Worm (Caenorhabditis elegans) whole organism, L3 larva: ENCODE measurements around the gene C05A2.4.

Experiments used
- ZK546.5 ChIP-seq: sonication (generic microtip); optimal IDR thresholded peaks from 2 replicates; lab custom pipeline; 2017; ENCODE audit warnings: missing biosample characterization, missing genetic modification characterization
- aly-2 ChIP-seq: fragments of 150-350 bp; optimal IDR thresholded peaks from 2 replicates; lab custom pipeline; 2014; ENCODE audit warnings: missing biosample characterization, missing genetic modification characterization
- ama-1 ChIP-seq: fragments of 150-350 bp; optimal IDR thresholded peaks from 2 replicates; lab custom pipeline; 2018
- ceh-16 ChIP-seq: sonication (generic microtip); optimal IDR thresholded peaks from 2 replicates; lab custom pipeline; 2017; ENCODE audit warnings: missing biosample characterization, missing genetic modification characterization
- ceh-9 ChIP-seq: sonication (generic microtip); optimal IDR thresholded peaks from 2 replicates; lab custom pipeline; 2018; ENCODE audit warnings: missing biosample characterization, missing genetic modification characterization
- daf-12 ChIP-seq: fragments of 150-350 bp; optimal IDR thresholded peaks from 2 replicates; lab custom pipeline; 2014; ENCODE audit warnings: missing biosample characterization, missing genetic modification reagents, missing genetic modification characterization
- egl-27 ChIP-seq: sonication (generic microtip); optimal IDR thresholded peaks from 4 replicates; lab custom pipeline; 2017; ENCODE audit warnings: missing biosample characterization, missing genetic modification reagents, missing genetic modification characterization
- egl-5 ChIP-seq: fragments of 150-350 bp; optimal IDR thresholded peaks from 2 replicates; lab custom pipeline; 2017; ENCODE audit warnings: missing biosample characterization, missing genetic modification reagents, missing genetic modification characterization, inconsistent platforms
- elt-1 ChIP-seq: fragments of 150-350 bp; optimal IDR thresholded peaks from 2 replicates; lab custom pipeline; 2014; ENCODE audit warnings: missing biosample characterization, missing genetic modification characterization
- elt-2 ChIP-seq: sonication (generic microtip); optimal IDR thresholded peaks from 2 replicates; lab custom pipeline; 2016; ENCODE audit warnings: missing genetic modification reagents, mild to moderate bottlenecking, missing genetic modification characterization, missing compliant biosample characterization
- elt-3 ChIP-seq, 3 experiments: fragments of 150-350 bp in 1 of 3; sonication (generic microtip) in 2 of 3; optimal IDR thresholded peaks; 2 replicates in 2 of 3; 4 replicates in 1 of 3; lab custom pipeline; 2014 to 2017; ENCODE audit warnings: missing biosample characterization in 3 of 3, missing genetic modification characterization in 3 of 3
- eor-1 ChIP-seq, 2 experiments: fragments of 150-350 bp; optimal IDR thresholded peaks; 2 replicates each; lab custom pipeline; 2014 to 2018; ENCODE audit warnings: missing biosample characterization in 2 of 2, missing genetic modification characterization in 2 of 2
- fkh-10 ChIP-seq: sonication (generic microtip); optimal IDR thresholded peaks from 2 replicates; lab custom pipeline; 2017; ENCODE audit warnings: missing biosample characterization, missing genetic modification reagents, missing genetic modification characterization
- fkh-2 ChIP-seq: fragments of 150-350 bp; optimal IDR thresholded peaks from 2 replicates; lab custom pipeline; 2014; ENCODE audit warnings: missing biosample characterization, missing genetic modification reagents, missing genetic modification characterization
- fos-1 ChIP-seq: fragments of 150-350 bp; optimal IDR thresholded peaks from 2 replicates; lab custom pipeline; 2014; ENCODE audit warnings: missing biosample characterization, missing genetic modification characterization
- hmg-11 ChIP-seq: sonication (generic microtip); optimal IDR thresholded peaks from 2 replicates; lab custom pipeline; 2016; ENCODE audit warnings: missing genetic modification characterization, missing compliant biosample characterization
- jun-1 ChIP-seq: fragments of 150-350 bp; optimal IDR thresholded peaks from 2 replicates; lab custom pipeline; 2014; ENCODE audit warnings: missing biosample characterization, missing genetic modification reagents, missing genetic modification characterization
- lin-39 ChIP-seq: fragments of 150-350 bp; optimal IDR thresholded peaks from 2 replicates; lab custom pipeline; 2018; ENCODE audit warnings: missing biosample characterization, missing genetic modification reagents, missing genetic modification characterization
- mml-1 ChIP-seq: fragments of 150-350 bp; sonication (generic microtip); optimal IDR thresholded peaks from 3 replicates; lab custom pipeline; 2014; ENCODE audit warnings: missing biosample characterization, missing genetic modification characterization
- nhr-23 ChIP-seq: fragments of 150-350 bp; optimal IDR thresholded peaks from 2 replicates; lab custom pipeline; 2014; ENCODE audit warnings: missing biosample characterization, missing genetic modification reagents, missing genetic modification characterization
- nhr-237 ChIP-seq: fragments of 150-350 bp; optimal IDR thresholded peaks from 2 replicates; lab custom pipeline; 2014; ENCODE audit warnings: missing biosample characterization, missing genetic modification characterization
- nhr-25 ChIP-seq: sonication (generic microtip); optimal IDR thresholded peaks from 2 replicates; lab custom pipeline; 2017; ENCODE audit warnings: missing biosample characterization, missing genetic modification characterization
- nhr-43 ChIP-seq: sonication (generic microtip); optimal IDR thresholded peaks from 2 replicates; lab custom pipeline; 2016; ENCODE audit warnings: mild to moderate bottlenecking, missing genetic modification characterization, missing compliant biosample characterization; ENCODE audit not compliant: poor library complexity, severe bottlenecking
- nhr-67 ChIP-seq: fragments of 150-350 bp; optimal IDR thresholded peaks from 2 replicates; lab custom pipeline; 2014; ENCODE audit warnings: missing biosample characterization, missing genetic modification characterization
- nhr-76 ChIP-seq: fragments of 150-350 bp; sonication (generic microtip); optimal IDR thresholded peaks from 5 replicates; lab custom pipeline; 2014; ENCODE audit warnings: missing biosample characterization, missing genetic modification characterization
- pha-4 ChIP-seq: fragments of 150-350 bp; optimal IDR thresholded peaks from 2 replicates; lab custom pipeline; 2014; ENCODE audit warnings: missing biosample characterization, missing genetic modification reagents, missing genetic modification characterization
- pqm-1 ChIP-seq: fragments of 150-350 bp; optimal IDR thresholded peaks from 2 replicates; lab custom pipeline; 2017; ENCODE audit warnings: missing biosample characterization, missing genetic modification characterization, inconsistent platforms
- sea-2 ChIP-seq: fragments of 150-350 bp; sonication (generic microtip); optimal IDR thresholded peaks from 4 replicates; lab custom pipeline; 2014; ENCODE audit warnings: missing biosample characterization, missing genetic modification reagents, missing genetic modification characterization
- skn-1 ChIP-seq: fragments of 150-350 bp; optimal IDR thresholded peaks from 2 replicates; lab custom pipeline; 2014; ENCODE audit warnings: missing biosample characterization, missing genetic modification characterization
- snpc-4 ChIP-seq: fragments of 150-350 bp; optimal IDR thresholded peaks from 2 replicates; lab custom pipeline; 2014; ENCODE audit warnings: missing biosample characterization, missing genetic modification characterization
- tbx-2 ChIP-seq: sonication (generic microtip); optimal IDR thresholded peaks from 2 replicates; lab custom pipeline; 2016; ENCODE audit warnings: mild to moderate bottlenecking, missing genetic modification characterization, missing compliant biosample characterization
- unc-39 ChIP-seq: sonication (generic microtip); optimal IDR thresholded peaks from 4 replicates; lab custom pipeline; 2017; ENCODE audit warnings: missing biosample characterization, missing genetic modification characterization
- unc-62 ChIP-seq: fragments of 150-350 bp; sonication (generic microtip); optimal IDR thresholded peaks from 4 replicates; lab custom pipeline; 2014; ENCODE audit warnings: missing biosample characterization, missing genetic modification reagents, missing genetic modification characterization
- ztf-11 ChIP-seq: fragments of 150-350 bp; optimal IDR thresholded peaks from 2 replicates; lab custom pipeline; 2014; ENCODE audit warnings: missing biosample characterization, missing genetic modification characterization
- ztf-4 ChIP-seq: fragments of 150-350 bp; optimal IDR thresholded peaks from 2 replicates; lab custom pipeline; 2014; ENCODE audit warnings: missing biosample characterization, missing genetic modification characterization

The C05A2.4 gene

ce11 chrV:10682122-10682521 is 13.2 kb upstream of the C05A2.4 start, which contains the start of gene gsp-1:
TSS of gene gsp-1 (plus strand) at chrV:10682422.
- no peak for TF ChIP-seq ceh-16 (tag; lab: Kevin White, UChicago)
- TF ChIP-seq nhr-25 (tag; lab: Kevin White, UChicago) = no peak
- no peak for TF ChIP-seq ztf-11 (tag; lab: Kevin White, UChicago)
- peak; percentile 9 for TF ChIP-seq lin-39 (tag; lab: Kevin White, UChicago)
- TF ChIP-seq pqm-1 (tag; lab: Kevin White, UChicago) = no peak

DNA sequence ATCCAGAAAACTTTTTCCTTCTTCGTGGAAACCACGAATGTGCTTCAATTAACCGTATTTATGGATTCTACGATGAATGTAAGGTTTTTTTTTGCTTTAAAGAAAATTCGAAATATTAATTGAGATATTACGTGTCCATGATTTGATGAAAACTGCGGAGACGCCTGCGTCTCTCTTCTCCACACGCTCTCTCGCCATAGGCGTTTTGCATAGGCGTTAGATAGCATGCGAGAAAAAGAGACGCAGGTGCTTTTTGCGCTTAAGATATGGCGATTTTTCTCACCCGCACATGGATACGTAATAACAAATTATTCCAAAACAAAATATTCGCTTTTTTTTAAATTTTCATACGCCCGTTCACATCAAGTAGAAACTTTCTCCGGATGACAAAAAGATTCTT is 11.8 kb upstream of the C05A2.4 start:
- TF ChIP-seq hmg-11 (tag; lab: Kevin White, UChicago) (peak; percentile 23), nhr-237 (tag; lab: Kevin White, UChicago) (no peak)
- TF ChIP-seq, all 47 proteins: peak for 1

DNA sequence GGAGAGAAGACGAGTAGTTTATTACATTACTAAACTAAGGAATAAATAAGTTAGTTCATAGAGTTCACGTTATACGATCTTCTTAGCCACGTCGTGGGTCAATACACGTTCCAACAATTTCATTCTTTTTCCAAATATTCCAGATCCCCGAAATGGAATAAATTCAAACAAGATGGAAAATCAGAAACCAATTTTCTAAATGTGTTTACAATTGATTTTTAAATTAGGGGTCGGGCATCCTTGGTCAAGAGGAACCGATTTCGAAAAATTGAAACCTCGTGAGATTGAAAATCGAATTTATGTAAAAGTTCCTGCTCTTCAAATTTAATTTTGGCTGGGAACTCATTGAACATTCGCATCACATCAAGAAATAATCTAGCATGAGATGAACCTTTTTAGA is 10.5 kb upstream of the C05A2.4 start:
- TF ChIP-seq fkh-10 (GFP tag; lab: Kevin White, UChicago) = peak; percentile 49
- TF ChIP-seq fkh-2 = no peak

DNA sequence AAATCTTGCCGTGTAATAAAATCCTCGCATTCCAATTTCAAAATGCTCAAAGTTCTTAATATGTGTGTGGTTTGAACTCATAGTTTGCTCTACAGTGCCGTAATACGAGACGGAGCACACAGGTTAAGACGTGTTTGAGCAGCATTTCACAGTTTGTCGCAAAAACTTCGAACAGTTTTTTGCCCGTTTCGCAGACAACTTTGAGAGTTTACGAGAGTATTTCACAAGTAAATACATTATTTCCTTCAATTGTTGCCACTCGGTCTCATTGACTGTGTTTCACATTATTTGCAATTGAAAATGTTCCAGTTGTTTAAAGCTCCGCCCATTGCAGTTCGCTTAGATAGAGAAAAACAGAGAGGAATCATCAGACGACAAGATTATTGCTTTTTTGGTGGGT is 7.7 kb upstream of the C05A2.4 start, which contains the start of gene F29F11.20:
Gene F29F11.20 (plus strand): TSS at position 301 of the 400 bp plus-strand sequence.
- no peak for TF ChIP-seq hmg-11 (tag; lab: Kevin White, UChicago)
- TF ChIP-seq pha-4 (tag; lab: Kevin White, UChicago) = peak; percentile 64

DNA sequence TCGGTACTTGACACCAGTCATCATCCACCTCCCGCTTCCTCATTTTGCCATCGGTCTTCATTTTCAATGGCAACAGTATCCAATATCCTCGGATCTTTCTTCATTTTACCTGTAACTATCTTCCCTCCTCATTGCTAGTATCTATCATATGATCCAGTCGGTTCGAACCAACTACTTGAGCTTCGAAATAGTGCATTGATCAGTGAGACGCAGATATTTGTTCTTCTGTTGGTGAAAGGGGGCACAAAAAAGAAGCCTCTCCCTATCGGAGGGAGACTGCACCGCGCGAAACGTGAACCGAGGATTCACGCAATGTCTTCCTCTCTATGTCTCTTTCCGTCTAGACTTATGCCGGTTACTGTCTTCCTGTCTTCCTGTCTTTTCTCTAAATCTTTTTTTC is 4.0 kb upstream of the C05A2.4 start:
- TF ChIP-seq nhr-76 (tag; lab: Kevin White, UChicago) = no peak
- TF ChIP-seq ztf-4 (tag; lab: Kevin White, UChicago) = no peak
- peak; percentile 68 for TF ChIP-seq pha-4 (tag; lab: Kevin White, UChicago)

DNA sequence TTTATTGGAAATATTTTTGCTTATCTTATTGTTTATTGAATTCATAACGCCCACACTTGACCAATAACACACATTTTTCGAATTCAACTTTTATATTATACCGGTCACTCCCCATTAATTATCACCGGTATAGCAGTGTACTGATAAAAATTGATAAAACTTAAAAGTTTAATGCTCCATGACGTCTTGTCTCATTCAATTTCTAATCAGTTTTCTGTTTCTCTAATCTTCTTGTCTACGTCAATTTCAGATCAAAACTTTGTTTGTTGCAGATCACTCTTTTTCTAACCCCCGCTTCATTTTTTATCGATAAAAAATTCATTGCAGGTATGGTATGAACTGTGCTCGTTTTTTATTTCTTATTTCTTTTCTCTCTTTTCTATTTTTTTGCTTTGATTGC is 1.5 kb upstream of the C05A2.4 start:
- TF ChIP-seq daf-12 (tag; lab: Kevin White, UChicago) = no peak
- no peak for TF ChIP-seq elt-3 (tag; optimal IDR thresholded peaks at IDR 0.05; lab: Kevin White, UChicago)
- TF ChIP-seq skn-1 = no peak
- no peak for TF ChIP-seq ztf-11 (tag; lab: Kevin White, UChicago)
- TF ChIP-seq mml-1 (tag; lab: Kevin White, UChicago) = no peak
- no peak for TF ChIP-seq fkh-2
- no peak for TF ChIP-seq unc-62 (GFP tag; lab: Kevin White, UChicago)
- no peak for TF ChIP-seq nhr-23
- TF ChIP-seq sea-2 (GFP tag; lab: Kevin White, UChicago) = no peak
- TF ChIP-seq fkh-10 (GFP tag; lab: Kevin White, UChicago) = no peak
- TF ChIP-seq unc-39 (tag; lab: Kevin White, UChicago) = no peak
- peak; percentile 99 for TF ChIP-seq pqm-1 (tag; lab: Kevin White, UChicago)
- TF ChIP-seq nhr-76 (tag; lab: Kevin White, UChicago) = no peak
- peak; percentile 81 for TF ChIP-seq pha-4 (tag; lab: Kevin White, UChicago)
- no peak for TF ChIP-seq hmg-11 (tag; lab: Kevin White, UChicago)
- no peak for TF ChIP-seq nhr-43 (tag; lab: Kevin White, UChicago)
- no peak for TF ChIP-seq aly-2 (tag; lab: Kevin White, UChicago)
- no peak for TF ChIP-seq ceh-9 (tag; lab: Kevin White, UChicago)
- TF ChIP-seq fos-1 (tag; lab: Kevin White, UChicago) = peak; percentile 11
- no peak for TF ChIP-seq ceh-16 (tag; lab: Kevin White, UChicago)
- TF ChIP-seq jun-1 (tag; lab: Kevin White, UChicago) = peak; percentile 88
- TF ChIP-seq snpc-4 (tag; lab: Kevin White, UChicago) = no peak
- no peak for TF ChIP-seq elt-1 (tag; lab: Kevin White, UChicago)
- TF ChIP-seq ama-1 (lab: Kevin White, UChicago) = no peak
- TF ChIP-seq nhr-237 (tag; lab: Kevin White, UChicago) = no peak
- TF ChIP-seq elt-2 (tag; lab: Kevin White, UChicago) = peak; percentile 99
- no peak for TF ChIP-seq egl-5 (tag; lab: Kevin White, UChicago)
- TF ChIP-seq lin-39 (tag; lab: Kevin White, UChicago) = no peak
- no peak for TF ChIP-seq nhr-67 (tag; lab: Kevin White, UChicago)
- no peak for TF ChIP-seq egl-27 (tag; lab: Kevin White, UChicago)
- no peak for TF ChIP-seq tbx-2 (tag; lab: Kevin White, UChicago)
- TF ChIP-seq ZK546.5 (tag; lab: Kevin White, UChicago) = no peak
- TF ChIP-seq eor-1 (tag; optimal IDR thresholded peaks at IDR 0.05; lab: Kevin White, UChicago) = no peak
